Worm (Caenorhabditis elegans) whole organism, early embryonic: ENCODE measurements around the gene C01G10.18.
A peak's percentile ranks its signal among the peaks of the same experiment; 100 is the strongest.

Experiments used
- B0310.2 ChIP-seq: sonication (generic microtip); optimal IDR thresholded peaks from 2 replicates; lab custom pipeline; 2016; ENCODE audit warnings: mild to moderate bottlenecking, missing genetic modification characterization, missing compliant biosample characterization
- F13C5.2 ChIP-seq: sonication (generic microtip); optimal IDR thresholded peaks from 2 replicates; lab custom pipeline; 2017; ENCODE audit warnings: mild to moderate bottlenecking, missing genetic modification characterization, inconsistent platforms, missing compliant biosample characterization
- aly-1 ChIP-seq: sonication (generic microtip); optimal IDR thresholded peaks from 2 replicates; lab custom pipeline; 2016; ENCODE audit warnings: missing genetic modification characterization, missing compliant biosample characterization
- ama-1 ChIP-seq: fragments of 150-350 bp; optimal IDR thresholded peaks from 2 replicates; lab custom pipeline; 2014
- ceh-13 ChIP-seq: fragments of 200-800 bp; sonication (Bioruptor generic); optimal IDR thresholded peaks from 2 replicates; lab custom pipeline; 2018; ENCODE audit warnings: mild to moderate bottlenecking, missing genetic modification characterization, missing compliant biosample characterization
- ceh-36 ChIP-seq: sonication (generic microtip); optimal IDR thresholded peaks from 2 replicates; lab custom pipeline; 2016; ENCODE audit warnings: missing genetic modification characterization, inconsistent platforms, missing compliant biosample characterization
- ets-7 ChIP-seq: sonication (generic microtip); optimal IDR thresholded peaks from 2 replicates; lab custom pipeline; 2016; ENCODE audit warnings: missing genotype, missing genetic modification characterization, missing compliant biosample characterization
- flt-1 ChIP-seq: fragments of 200-800 bp; sonication (Bioruptor generic); IDR thresholded peaks from 2 replicates; pipeline ENCODE4 v1.3.6; 2022; ENCODE audit warnings: missing genetic modification characterization, missing compliant biosample characterization
- hmbx-1 ChIP-seq: sonication (generic microtip); optimal IDR thresholded peaks from 2 replicates; lab custom pipeline; 2016; ENCODE audit warnings: mild to moderate bottlenecking, missing genetic modification characterization, missing compliant biosample characterization
- hmg-4 ChIP-seq: fragments of 200-800 bp; sonication (Bioruptor generic); optimal IDR thresholded peaks from 2 replicates; lab custom pipeline; 2018; ENCODE audit warnings: mild to moderate bottlenecking, missing genetic modification characterization, missing compliant biosample characterization
- hnd-1 ChIP-seq: sonication (generic microtip); optimal IDR thresholded peaks from 2 replicates; lab custom pipeline; 2016; ENCODE audit warnings: missing genetic modification characterization, missing compliant biosample characterization
- pes-1 ChIP-seq: fragments of 200-800 bp; sonication (Bioruptor generic); IDR thresholded peaks from 2 replicates; pipeline ENCODE4 v1.3.6; 2022; ENCODE audit warnings: missing genetic modification reagents, missing genetic modification characterization, missing compliant biosample characterization
- scrt-1 ChIP-seq: fragments of 200-800 bp; sonication (Bioruptor generic); IDR thresholded peaks from 2 replicates; pipeline ENCODE4 v1.3.6; 2022; ENCODE audit warnings: missing genetic modification characterization, missing compliant biosample characterization
- sea-1 ChIP-seq: fragments of 200-800 bp; sonication (Bioruptor generic); conservative IDR thresholded peaks from 2 replicates; pipeline ENCODE4 v1.3.6; 2022; ENCODE audit warnings: missing genetic modification characterization, missing compliant biosample characterization
- tbx-11 ChIP-seq: fragments of 200-800 bp; sonication (Bioruptor generic); IDR thresholded peaks from 2 replicates; pipeline ENCODE4 v1.3.6; 2022; ENCODE audit warnings: missing genetic modification characterization, missing compliant biosample characterization
- tbx-37 ChIP-seq: fragments of 200-800 bp; sonication (Bioruptor generic); conservative IDR thresholded peaks from 2 replicates; pipeline ENCODE4 v1.3.6; 2022; ENCODE audit warnings: missing genetic modification reagents, missing genetic modification characterization, missing compliant biosample characterization
- tra-4 ChIP-seq: sonication (generic microtip); optimal IDR thresholded peaks from 2 replicates; lab custom pipeline; 2017; ENCODE audit warnings: missing genetic modification characterization, missing compliant biosample characterization

C01G10.18 gene

ce11 chrV:15092666-15093065, 4.2 kb upstream of the C01G10.18 start, which contains the start of gene txt-12:
Gene txt-12 (plus strand): TSS chrV:15092966.
- no peak for TF ChIP-seq ceh-13 (GFP tag; lab: Kevin White, UChicago)
- no peak for TF ChIP-seq ets-7 (tag; lab: Kevin White, UChicago)
- no peak for TF ChIP-seq ama-1 (lab: Kevin White, UChicago)
- TF ChIP-seq F13C5.2 (tag; lab: Kevin White, UChicago) = no peak
- TF ChIP-seq pes-1 (GFP tag; lab: Robert Waterston, UW) = no peak
- TF ChIP-seq hnd-1 = no peak
- TF ChIP-seq tbx-37 (GFP tag; lab: Robert Waterston, UW) = no peak
- TF ChIP-seq hmbx-1 = no peak
- no peak for TF ChIP-seq tbx-11
- no peak for TF ChIP-seq ceh-36 (tag; lab: Kevin White, UChicago)
- no peak for TF ChIP-seq tra-4 (tag; lab: Kevin White, UChicago)
- TF ChIP-seq scrt-1 (GFP tag; lab: Robert Waterston, UW) = no peak
- TF ChIP-seq sea-1 (GFP tag; lab: Robert Waterston, UW) = no peak
- no peak for TF ChIP-seq flt-1 (GFP tag; lab: Robert Waterston, UW)
- no peak for TF ChIP-seq hmg-4 (GFP tag; lab: Kevin White, UChicago)
- no peak for TF ChIP-seq aly-1 (tag; lab: Kevin White, UChicago)
- TF ChIP-seq B0310.2 (tag; lab: Kevin White, UChicago) = no peak

- TF ChIP-seq pes-1 (GFP tag; lab: Robert Waterston, UW) (no peak), ets-7 (tag; lab: Kevin White, UChicago) (no peak), scrt-1 (GFP tag; lab: Robert Waterston, UW) (no peak), hmg-4 (GFP tag; lab: Kevin White, UChicago) (no peak), ama-1 (lab: Kevin White, UChicago) (no peak)
These were observed 1.9 kb upstream of the C01G10.18 start, which contains the start of gene C01G10.17 for ce11 chrV:15090457-15090856. Gene C01G10.17 (plus strand): TSS chrV:15090757.

ce11 chrV:15089438-15089837, 925 bp upstream of the C01G10.18 start, which contains the start of the genes C01G10.5 and C01G10.4:
Gene C01G10.5 (minus strand): TSS chrV:15089538.
Gene C01G10.4 (plus strand): TSS chrV:15089740.
- TF ChIP-seq tbx-37 (GFP tag; lab: Robert Waterston, UW) (no peak), ama-1 (lab: Kevin White, UChicago) (no peak), ceh-36 (tag; lab: Kevin White, UChicago) (no peak), F13C5.2 (tag; lab: Kevin White, UChicago) (no peak), ets-7 (tag; lab: Kevin White, UChicago) (no peak), hmbx-1 (no peak), pes-1 (GFP tag; lab: Robert Waterston, UW) (no peak), B0310.2 (tag; lab: Kevin White, UChicago) (no peak), scrt-1 (GFP tag; lab: Robert Waterston, UW) (no peak), aly-1 (tag; lab: Kevin White, UChicago) (no peak), tra-4 (tag; lab: Kevin White, UChicago) (no peak)

ce11 chrV:15087207-15087706, 1.3 kb downstream of the C01G10.18 start, which contains the start of the genes C01G10.15 and C01G10.6:
Gene C01G10.15 (minus strand): TSS chrV:15087307.
Gene C01G10.6 (plus strand): TSS chrV:15087656.
- TF ChIP-seq hmbx-1 = no peak
- TF ChIP-seq ets-7 (tag; lab: Kevin White, UChicago) = no peak
- TF ChIP-seq pes-1 (GFP tag; lab: Robert Waterston, UW) = no peak
- TF ChIP-seq tbx-37 (GFP tag; lab: Robert Waterston, UW) = no peak
- no peak for TF ChIP-seq hmg-4 (GFP tag; lab: Kevin White, UChicago)
- TF ChIP-seq ama-1 (lab: Kevin White, UChicago) = no peak
- no peak for TF ChIP-seq tra-4 (tag; lab: Kevin White, UChicago)
- no peak for TF ChIP-seq ceh-36 (tag; lab: Kevin White, UChicago)
- TF ChIP-seq tbx-11 = no peak
- TF ChIP-seq ceh-13 (GFP tag; lab: Kevin White, UChicago) = no peak
- TF ChIP-seq scrt-1 (GFP tag; lab: Robert Waterston, UW) = no peak
- no peak for TF ChIP-seq B0310.2 (tag; lab: Kevin White, UChicago)
- TF ChIP-seq sea-1 (GFP tag; lab: Robert Waterston, UW) = no peak
- no peak for TF ChIP-seq aly-1 (tag; lab: Kevin White, UChicago)
- no peak for TF ChIP-seq hnd-1
- TF ChIP-seq F13C5.2 (tag; lab: Kevin White, UChicago) = no peak
- no peak for TF ChIP-seq flt-1 (GFP tag; lab: Robert Waterston, UW)

DNA sequence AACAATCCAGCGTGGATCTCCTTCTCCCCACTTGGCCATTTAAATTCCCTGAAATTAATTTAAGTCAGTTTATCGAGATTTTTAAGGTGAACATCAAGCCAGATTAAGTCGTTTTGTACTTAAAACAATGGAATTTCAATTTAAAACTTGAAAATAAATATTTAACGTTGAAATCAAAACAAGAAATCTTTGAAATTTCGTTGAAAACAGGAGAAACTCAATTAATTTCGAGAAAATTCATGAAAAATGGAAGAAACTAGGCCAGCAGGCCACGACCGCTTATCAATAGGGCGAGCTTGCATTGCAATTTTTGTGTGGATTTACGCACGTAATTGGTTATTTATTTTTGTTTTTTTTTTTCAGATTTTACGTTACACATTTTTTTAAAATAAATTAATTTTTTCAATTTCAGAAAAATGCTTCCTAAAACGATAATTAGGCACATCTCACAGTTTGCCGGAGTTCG, 3.1 kb downstream of the C01G10.18 start, which contains the start of the genes ahsa-1 and C01G10.7:
Gene ahsa-1 (minus strand): TSS at position 51 of the 466 bp plus-strand sequence.
Gene C01G10.7 (plus strand): TSS at position 413 of the 466 bp plus-strand sequence.
- no peak for TF ChIP-seq B0310.2 (tag; lab: Kevin White, UChicago)
- TF ChIP-seq ama-1 (lab: Kevin White, UChicago) = no peak
- no peak for TF ChIP-seq ceh-13 (GFP tag; lab: Kevin White, UChicago)
- TF ChIP-seq ceh-36 (tag; lab: Kevin White, UChicago) = no peak
- TF ChIP-seq ets-7 (tag; lab: Kevin White, UChicago) = peak; percentile 16
- TF ChIP-seq aly-1 (tag; lab: Kevin White, UChicago) = no peak
- TF ChIP-seq sea-1 (GFP tag; lab: Robert Waterston, UW) = no peak
- TF ChIP-seq tra-4 (tag; lab: Kevin White, UChicago) = no peak
- 0 out of 2 replicates have a peak, but pooled peaks have one; percentile 24 for TF ChIP-seq flt-1 (GFP tag; lab: Robert Waterston, UW)
- peak; percentile 70 for TF ChIP-seq tbx-37 (GFP tag; lab: Robert Waterston, UW)
- peak; percentile 78 for TF ChIP-seq pes-1 (GFP tag; lab: Robert Waterston, UW)
- no peak for TF ChIP-seq hmg-4 (GFP tag; lab: Kevin White, UChicago)
- no peak for TF ChIP-seq scrt-1 (GFP tag; lab: Robert Waterston, UW)
- TF ChIP-seq hmbx-1 = peak; percentile 6
- TF ChIP-seq F13C5.2 (tag; lab: Kevin White, UChicago) = peak; percentile 64
- TF ChIP-seq hnd-1 = peak; percentile 10
- TF ChIP-seq tbx-11 = no peak

- TF ChIP-seq pes-1 (GFP tag; lab: Robert Waterston, UW) (no peak), tbx-11 (no peak), sea-1 (GFP tag; lab: Robert Waterston, UW) (peak; percentile 62; the same call in 1 of the 2 replicates)
These were observed 4.9 kb downstream of the C01G10.18 start for ce11 chrV:15083659-15084058.
